Worm (Caenorhabditis elegans) whole organism, L4/young adult: ENCODE measurements around the gene srp-6.

Experiments
- W03F9.2 ChIP-seq: fragments of 150-350 bp; optimal IDR thresholded peaks from 2 replicates; lab custom pipeline; 2014; ENCODE audit warnings: missing biosample characterization, missing genetic modification characterization
- dao-5 ChIP-seq: sonication (generic microtip); optimal IDR thresholded peaks from 2 replicates; lab custom pipeline; 2016; ENCODE audit warnings: missing genotype, missing genetic modification characterization, moderate library complexity, missing compliant biosample characterization
- him-1 ChIP-seq: sonication (generic microtip); optimal IDR thresholded peaks from 2 replicates; lab custom pipeline; 2016; ENCODE audit warnings: missing genotype, missing genetic modification reagents, missing genetic modification characterization, missing compliant biosample characterization

DNA sequence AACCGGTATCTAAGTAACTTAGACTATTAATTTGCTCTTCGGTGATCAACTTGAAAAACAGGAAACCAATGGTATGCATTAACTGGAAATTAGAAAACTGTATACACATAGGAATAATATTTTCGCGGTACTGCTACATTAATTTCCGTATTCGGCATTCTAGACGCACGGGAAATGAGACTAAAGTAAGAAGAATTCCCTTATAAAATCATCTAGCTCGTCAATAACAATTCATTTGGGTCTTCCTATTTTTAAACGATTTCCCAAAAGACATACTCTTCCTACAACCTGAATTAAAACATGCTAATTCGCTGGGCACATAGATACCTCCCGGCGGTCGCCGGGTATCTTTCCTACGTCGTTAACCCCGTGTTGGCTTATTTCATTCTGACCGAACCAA, 16.5 kb upstream of the srp-6 start, which contains the start of gene srj-13:
- TF ChIP-seq him-1 (tag; lab: Kevin White, UChicago) (no peak), dao-5 (tag; lab: Kevin White, UChicago) (no peak), W03F9.2 (tag; lab: Kevin White, UChicago) (no peak)
